Worm (Caenorhabditis elegans): ENCODE measurements around the gene F35C11.4.

DNA sequence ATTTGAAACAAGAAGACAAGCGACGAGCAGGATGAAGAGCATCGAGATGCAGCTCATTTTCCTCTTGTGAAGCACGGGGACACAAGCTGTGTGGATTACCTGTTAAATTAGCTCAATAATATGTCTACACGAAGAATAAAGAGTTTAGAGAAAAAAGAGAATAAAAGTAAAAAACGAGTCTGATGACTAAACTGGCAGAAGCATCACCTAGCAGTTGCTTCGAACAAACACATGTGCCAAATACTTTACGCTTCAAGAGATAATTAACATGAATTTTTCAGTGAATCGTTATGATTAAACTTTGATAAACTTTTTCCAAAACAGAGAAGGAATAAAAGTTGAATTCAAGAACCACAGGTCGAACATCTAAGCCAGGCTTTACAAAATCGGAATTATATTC lies 46.5 kb downstream of the F35C11.4 start, which contains the start of gene nlp-55:
- no peak for TF ChIP-seq ZK185.1 (tag; optimal IDR thresholded peaks at IDR 0.05; ENCODE audit: poor library complexity, severe bottlenecking)
- no peak for TF ChIP-seq F23B12.7 (tag; optimal IDR thresholded peaks at IDR 0.05; ENCODE audit: insufficient read depth)
- TF ChIP-seq nfyb-1 (GFP tag; IDR thresholded peaks at IDR 0.05): no peak
- no peak for TF ChIP-seq attf-6 (GFP tag; IDR thresholded peaks at IDR 0.05)
- TF ChIP-seq lag-1 (GFP tag; IDR thresholded peaks at IDR 0.05): no peak
- TF ChIP-seq attf-3 (GFP tag; conservative IDR thresholded peaks at IDR 0.05): no peak
- TF ChIP-seq ama-1 (optimal IDR thresholded peaks at IDR 0.05): no peak
- no peak for TF ChIP-seq ama-1 (GFP tag; optimal IDR thresholded peaks at IDR 0.05)
- no peak for TF ChIP-seq lsl-1 (GFP tag; optimal IDR thresholded peaks at IDR 0.05)
- no peak for TF ChIP-seq T07F8.4 (tag; optimal IDR thresholded peaks at IDR 0.05)
- no peak for TF ChIP-seq lin-54 (GFP tag; optimal IDR thresholded peaks at IDR 0.05)
- TF ChIP-seq dpl-1 (GFP tag; optimal IDR thresholded peaks at IDR 0.05): no peak
- TF ChIP-seq sea-2 (GFP tag; IDR thresholded peaks at IDR 0.05): no peak
- no peak for TF ChIP-seq nhr-27 (tag; optimal IDR thresholded peaks at IDR 0.05)

Data from whole organism, young adult.